Worm (Caenorhabditis elegans) whole organism, L1 larva: ENCODE measurements around the gene F40F9.10.

ENCODE experiments used
- C16A3.4 ChIP-seq: fragments of 150-350 bp; optimal IDR thresholded peaks from 2 replicates; lab custom pipeline; 2014; ENCODE audit warnings: missing biosample characterization, missing genetic modification characterization
- aha-1 ChIP-seq: fragments of 150-350 bp; optimal IDR thresholded peaks from 2 replicates; lab custom pipeline; 2014; ENCODE audit warnings: missing biosample characterization, missing genetic modification characterization
- aly-2 ChIP-seq: fragments of 150-350 bp; optimal IDR thresholded peaks from 2 replicates; lab custom pipeline; 2014; ENCODE audit warnings: missing biosample characterization, missing genetic modification characterization
- ama-1 ChIP-seq: fragments of 150-350 bp; optimal IDR thresholded peaks from 2 replicates; lab custom pipeline; 2014
- blmp-1 ChIP-seq: fragments of 150-350 bp; optimal IDR thresholded peaks from 2 replicates; lab custom pipeline; 2014; ENCODE audit warnings: missing biosample characterization, missing genetic modification characterization
- ceh-90 ChIP-seq: sonication (generic microtip); optimal IDR thresholded peaks from 2 replicates; lab custom pipeline; 2016; ENCODE audit warnings: missing genetic modification characterization, missing compliant biosample characterization
- ces-1 ChIP-seq: fragments of 150-350 bp; optimal IDR thresholded peaks from 2 replicates; lab custom pipeline; 2014; ENCODE audit warnings: missing biosample characterization, missing genetic modification reagents, missing genetic modification characterization
- dpl-1 ChIP-seq, 3 experiments: fragments of 150-350 bp in 2 of 3; sonication (generic microtip) in 1 of 3; optimal IDR thresholded peaks; 2 replicates each; lab custom pipeline; 2014 to 2017; ENCODE audit warnings: missing biosample characterization in 3 of 3, missing genetic modification characterization in 3 of 3, missing genetic modification reagents in 3 of 3
- dsc-1 ChIP-seq: sonication (generic microtip); optimal IDR thresholded peaks from 2 replicates; lab custom pipeline; 2016; ENCODE audit warnings: mild to moderate bottlenecking, missing genetic modification characterization, missing compliant biosample characterization
- efl-1 ChIP-seq, 4 experiments: fragments of 150-350 bp; optimal IDR thresholded peaks in 3 of 4; peaks in 1 of 4; 1 replicate in 1 of 4; 2 replicates in 3 of 4; lab custom pipeline; 2014; ENCODE audit warnings: missing biosample characterization in 2 of 4, missing genetic modification characterization in 2 of 4, missing genetic modification reagents in 2 of 4
- egl-13 ChIP-seq: sonication (generic microtip); optimal IDR thresholded peaks from 2 replicates; lab custom pipeline; 2016; ENCODE audit warnings: missing genotype, missing genetic modification reagents, missing genetic modification characterization, missing compliant biosample characterization
- egl-27 ChIP-seq, 2 experiments: fragments of 150-350 bp in 1 of 2; sonication (generic microtip); optimal IDR thresholded peaks; 3 replicates each; lab custom pipeline; 2017 to 2018; ENCODE audit warnings: missing biosample characterization in 2 of 2, missing genetic modification characterization in 2 of 2, missing genetic modification reagents in 2 of 2
- elt-2 ChIP-seq: sonication (generic microtip); optimal IDR thresholded peaks from 2 replicates; lab custom pipeline; 2016; ENCODE audit warnings: missing genetic modification characterization, mild to moderate bottlenecking, inconsistent platforms, missing compliant biosample characterization, missing genetic modification reagents
- fkh-4 ChIP-seq: sonication (generic microtip); optimal IDR thresholded peaks from 2 replicates; lab custom pipeline; 2016; ENCODE audit warnings: missing compliant biosample characterization, missing genetic modification characterization, borderline replicate concordance
- fkh-8 ChIP-seq: sonication (generic microtip); optimal IDR thresholded peaks from 2 replicates; lab custom pipeline; 2016; ENCODE audit warnings: mild to moderate bottlenecking, missing genetic modification characterization, missing compliant biosample characterization
- hlh-17 ChIP-seq: fragments of 200-800 bp; sonication (Bioruptor generic); optimal IDR thresholded peaks from 2 replicates; lab custom pipeline; 2018; ENCODE audit warnings: missing genetic modification characterization, mild to moderate bottlenecking, missing compliant biosample characterization, moderate library complexity, borderline replicate concordance
- hpl-2 ChIP-seq: fragments of 150-350 bp; optimal IDR thresholded peaks from 2 replicates; lab custom pipeline; 2014; ENCODE audit warnings: missing biosample characterization, missing genetic modification reagents, missing genetic modification characterization
- lin-14 ChIP-seq: fragments of 200-800 bp; sonication (Bioruptor generic); optimal IDR thresholded peaks from 2 replicates; lab custom pipeline; 2018; ENCODE audit warnings: mild to moderate bottlenecking, missing genetic modification characterization, moderate library complexity, missing compliant biosample characterization
- lin-35 ChIP-seq, 2 experiments: fragments of 150-350 bp; optimal IDR thresholded peaks; 2 replicates each; lab custom pipeline; 2014; ENCODE audit warnings: missing biosample characterization in 2 of 2, missing genetic modification characterization in 2 of 2, missing genetic modification reagents in 2 of 2
- lin-39 ChIP-seq: fragments of 150-350 bp; optimal IDR thresholded peaks from 2 replicates; lab custom pipeline; 2014; ENCODE audit warnings: missing biosample characterization, missing genetic modification reagents, missing genetic modification characterization
- mab-9 ChIP-seq: fragments of 200-800 bp; sonication (Bioruptor generic); IDR thresholded peaks from 2 replicates; pipeline ENCODE4 v1.3.6; 2022; ENCODE audit warnings: missing genetic modification reagents, missing genetic modification characterization, missing compliant biosample characterization
- nhr-19 ChIP-seq: fragments of 200-800 bp; sonication (Bioruptor generic); conservative IDR thresholded peaks from 2 replicates; pipeline ENCODE4 v1.3.6; 2022; ENCODE audit warnings: missing genetic modification characterization, missing compliant biosample characterization
- nhr-237 ChIP-seq: fragments of 150-350 bp; optimal IDR thresholded peaks from 2 replicates; lab custom pipeline; 2014; ENCODE audit warnings: missing biosample characterization, missing genetic modification characterization
- nhr-28 ChIP-seq: fragments of 150-350 bp; optimal IDR thresholded peaks from 2 replicates; lab custom pipeline; 2014; ENCODE audit warnings: missing biosample characterization, missing genetic modification characterization
- nhr-47 ChIP-seq: sonication (generic microtip); optimal IDR thresholded peaks from 2 replicates; lab custom pipeline; 2016; ENCODE audit warnings: mild to moderate bottlenecking, missing genetic modification characterization, moderate library complexity, missing compliant biosample characterization
- nhr-71 ChIP-seq: sonication (generic microtip); optimal IDR thresholded peaks from 2 replicates; lab custom pipeline; 2016; ENCODE audit warnings: mild to moderate bottlenecking, missing genetic modification characterization, moderate library complexity, missing compliant biosample characterization
- nhr-76 ChIP-seq: sonication (generic microtip); optimal IDR thresholded peaks from 2 replicates; lab custom pipeline; 2017; ENCODE audit warnings: missing biosample characterization, missing genetic modification characterization
- nhr-77 ChIP-seq: fragments of 150-350 bp; optimal IDR thresholded peaks from 2 replicates; lab custom pipeline; 2014; ENCODE audit warnings: missing biosample characterization, missing genetic modification characterization
- pag-3 ChIP-seq: sonication (generic microtip); optimal IDR thresholded peaks from 2 replicates; lab custom pipeline; 2017; ENCODE audit warnings: missing genetic modification characterization, mild to moderate bottlenecking, missing compliant biosample characterization, antibody characterized with exemption, borderline replicate concordance; ENCODE audit not compliant: insufficient read depth
- pqm-1 ChIP-seq: sonication (generic microtip); optimal IDR thresholded peaks from 3 replicates; lab custom pipeline; 2017; ENCODE audit warnings: missing biosample characterization, missing genetic modification characterization
- skn-1 ChIP-seq: fragments of 150-350 bp; optimal IDR thresholded peaks from 2 replicates; lab custom pipeline; 2014; ENCODE audit warnings: missing biosample characterization, missing genetic modification characterization
- snpc-4 ChIP-seq: fragments of 150-350 bp; optimal IDR thresholded peaks from 2 replicates; lab custom pipeline; 2014; ENCODE audit warnings: missing biosample characterization, missing genetic modification characterization
- snu-23 ChIP-seq: sonication (generic microtip); optimal IDR thresholded peaks from 2 replicates; lab custom pipeline; 2016; ENCODE audit warnings: missing genetic modification characterization, missing compliant biosample characterization
- sptf-1 ChIP-seq: fragments of 150-350 bp; optimal IDR thresholded peaks from 2 replicates; lab custom pipeline; 2014; ENCODE audit warnings: missing biosample characterization, missing genetic modification characterization
- sup-37 ChIP-seq: fragments of 200-800 bp; sonication (Bioruptor generic); optimal IDR thresholded peaks from 2 replicates; lab custom pipeline; 2018; ENCODE audit warnings: mild to moderate bottlenecking, missing genetic modification characterization, missing compliant biosample characterization
- swsn-7 ChIP-seq: sonication (generic microtip); optimal IDR thresholded peaks from 2 replicates; lab custom pipeline; 2016; ENCODE audit warnings: missing genetic modification characterization, missing compliant biosample characterization
- tbx-2 ChIP-seq: sonication (generic microtip); optimal IDR thresholded peaks from 2 replicates; lab custom pipeline; 2016; ENCODE audit warnings: missing genetic modification characterization, missing compliant biosample characterization
- unc-62 ChIP-seq: fragments of 150-350 bp; optimal IDR thresholded peaks from 2 replicates; lab custom pipeline; 2014; ENCODE audit warnings: missing biosample characterization, missing genetic modification reagents, missing genetic modification characterization
- unc-98 ChIP-seq: fragments of 200-800 bp; sonication (Bioruptor generic); IDR thresholded peaks from 2 replicates; pipeline ENCODE4 v1.3.6; 2022; ENCODE audit warnings: missing genetic modification characterization, missing compliant biosample characterization
- zag-1 ChIP-seq: fragments of 150-350 bp; optimal IDR thresholded peaks from 2 replicates; lab custom pipeline; 2014; ENCODE audit warnings: missing biosample characterization, missing genetic modification characterization
- ztf-11 ChIP-seq, 2 experiments: sonication (generic microtip); optimal IDR thresholded peaks; 2 replicates each; lab custom pipeline; 2016 to 2017; ENCODE audit warnings: missing genetic modification characterization in 2 of 2, missing biosample characterization in 1 of 2, missing compliant biosample characterization in 1 of 2
- ztf-4 ChIP-seq: fragments of 150-350 bp; optimal IDR thresholded peaks from 2 replicates; lab custom pipeline; 2014; ENCODE audit warnings: missing biosample characterization, missing genetic modification characterization

Gene F40F9.10

DNA sequence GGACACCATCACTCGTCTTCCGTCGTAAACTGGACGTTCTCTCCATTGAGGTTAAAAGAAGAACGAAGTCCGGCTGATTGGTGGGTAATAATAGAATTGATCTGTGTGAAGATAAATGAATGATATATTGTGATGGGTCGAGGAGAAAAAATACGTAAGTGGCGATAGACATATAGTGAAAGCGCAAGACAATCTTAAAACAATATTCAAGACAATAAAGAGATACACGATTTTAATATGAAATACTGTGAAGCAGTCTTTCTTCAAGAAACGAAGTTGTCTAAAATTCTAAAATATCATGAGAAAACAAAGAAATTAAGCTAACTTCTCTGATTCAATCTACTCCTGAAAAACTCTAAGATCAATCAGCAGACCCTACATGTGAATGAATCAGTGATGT, at the start of gene F40F9.10:
F40F9.10 (minus strand) TSS at position 101 of the 400 bp plus-strand sequence.
- TF ChIP-seq pag-3 (tag; lab: Kevin White, UChicago) (no peak), dpl-1 (GFP tag; optimal IDR thresholded peaks at IDR 0.05; lab: Kevin White, UChicago) (no peak)

DNA sequence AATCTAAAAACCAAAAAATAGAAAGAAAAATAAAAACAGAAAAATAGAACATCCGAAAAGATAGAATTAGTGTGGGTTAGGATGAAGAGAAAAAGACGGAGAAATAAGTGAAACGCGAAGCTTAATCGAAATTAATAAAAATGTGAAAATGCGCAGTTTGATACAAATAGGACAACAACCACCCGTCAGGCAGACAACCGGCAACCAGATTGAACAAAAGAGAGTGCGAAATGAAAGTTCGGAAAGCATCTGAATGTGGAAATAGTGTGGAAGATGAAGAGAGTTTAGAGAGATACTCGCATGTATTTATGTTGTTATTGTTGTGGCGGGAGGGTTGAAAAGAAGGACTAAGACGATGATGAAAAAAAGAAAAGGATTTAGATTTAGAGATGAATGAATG, 45.0 kb upstream of the F40F9.10 start:
- TF ChIP-seq blmp-1 (tag; lab: Kevin White, UChicago) (peak; percentile 96), unc-98 (GFP tag; lab: Robert Waterston, UW) (no peak), hpl-2 (GFP tag; lab: Kevin White, UChicago) (no peak), lin-14 (GFP tag; lab: Kevin White, UChicago) (peak; percentile 62), nhr-28 (tag; lab: Kevin White, UChicago) (no peak), elt-2 (tag; lab: Kevin White, UChicago) (no peak)

DNA sequence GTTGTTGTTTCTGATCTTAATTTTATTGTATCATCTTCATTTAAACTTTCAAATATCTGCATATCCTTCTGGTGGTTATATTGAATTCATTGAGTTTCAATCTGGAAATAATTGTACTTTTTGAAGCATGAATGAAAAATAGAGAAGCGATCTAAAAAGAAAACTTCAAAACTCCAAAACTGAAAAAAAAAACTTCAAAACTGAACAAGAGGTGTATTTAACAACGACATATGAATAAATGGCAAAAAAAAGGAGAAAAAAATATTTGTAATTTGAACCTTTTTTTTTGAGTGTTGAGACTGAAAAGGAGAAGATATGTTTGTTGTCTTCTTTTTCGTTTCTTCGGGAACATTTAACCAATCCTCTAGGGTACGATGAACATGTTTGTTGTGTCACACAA, 44.5 kb upstream of the F40F9.10 start, which contains the start of gene F58E6.11:
F58E6.11 (minus strand) TSS at position 101 of the 400 bp plus-strand sequence.
- TF ChIP-seq nhr-77 (tag; lab: Kevin White, UChicago) (no peak), elt-2 (tag; lab: Kevin White, UChicago) (no peak), egl-13 (tag; lab: Kevin White, UChicago) (no peak), aha-1 (tag; lab: Kevin White, UChicago) (no peak), nhr-47 (tag; lab: Kevin White, UChicago) (no peak), zag-1 (tag; lab: Kevin White, UChicago) (no peak), lin-35 (GFP tag; optimal IDR thresholded peaks at IDR 0.05; lab: Kevin White, UChicago) (no peak), mab-9 (GFP tag; lab: Robert Waterston, UW) (no peak), aly-2 (tag; lab: Kevin White, UChicago) (no peak), nhr-76 (tag; lab: Kevin White, UChicago) (no peak), ama-1 (lab: Kevin White, UChicago) (no peak), ztf-4 (tag; lab: Kevin White, UChicago) (no peak), ces-1 (no peak), fkh-4 (no peak)

DNA sequence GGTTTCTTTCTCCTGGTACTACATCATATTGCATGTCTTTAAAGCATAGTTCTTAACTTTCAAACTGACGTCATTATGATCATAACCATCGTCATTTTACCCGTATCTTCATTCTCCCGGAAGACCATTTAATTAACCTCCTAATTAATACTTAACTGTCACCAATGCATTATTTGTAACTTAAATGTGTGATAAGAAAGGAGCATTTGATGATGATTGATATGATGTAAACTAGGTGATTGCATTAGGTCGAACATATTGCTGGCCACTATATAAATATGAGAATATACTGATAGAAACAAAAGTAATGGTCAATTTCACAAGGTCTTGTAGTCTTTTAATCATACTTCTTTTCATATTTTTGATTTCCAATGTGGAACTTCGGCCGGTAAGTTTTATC, 42.8 kb upstream of the F40F9.10 start, which contains the start of gene hrg-3:
hrg-3 (plus strand) TSS at position 227 of the 400 bp plus-strand sequence.
- TF ChIP-seq hlh-17 (GFP tag; lab: Kevin White, UChicago) (no peak), elt-2 (tag; lab: Kevin White, UChicago) (peak; percentile 87), nhr-237 (tag; lab: Kevin White, UChicago) (no peak), sptf-1 (tag; lab: Kevin White, UChicago) (no peak), pqm-1 (peak; percentile 2)

DNA sequence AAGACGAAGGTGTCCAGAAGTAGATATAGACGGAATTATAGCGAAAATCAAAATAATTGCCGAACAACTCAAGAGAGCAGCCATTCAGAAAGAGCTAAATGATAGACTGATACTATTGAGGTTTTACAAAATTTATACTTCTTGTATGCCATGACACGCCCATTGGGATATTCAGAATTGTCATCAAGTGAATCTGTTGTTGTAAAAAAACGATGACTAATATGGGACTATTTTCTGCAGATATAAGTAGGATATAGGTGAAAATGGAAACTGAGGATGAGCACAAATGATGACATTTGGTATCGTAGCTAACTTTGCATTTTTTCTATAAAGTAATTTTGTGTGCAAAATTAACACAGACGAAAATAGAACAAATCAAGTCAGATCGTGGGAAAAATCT, 42.3 kb upstream of the F40F9.10 start, which contains the start of gene F58E6.8:
F58E6.8 (minus strand) TSS at position 101 of the 400 bp plus-strand sequence.
- no peak for TF ChIP-seq nhr-28 (tag; lab: Kevin White, UChicago)
- TF ChIP-seq swsn-7 (tag; lab: Kevin White, UChicago) = no peak
- no peak for TF ChIP-seq pag-3 (tag; lab: Kevin White, UChicago)
- no peak for TF ChIP-seq sup-37 (GFP tag; lab: Kevin White, UChicago)

DNA sequence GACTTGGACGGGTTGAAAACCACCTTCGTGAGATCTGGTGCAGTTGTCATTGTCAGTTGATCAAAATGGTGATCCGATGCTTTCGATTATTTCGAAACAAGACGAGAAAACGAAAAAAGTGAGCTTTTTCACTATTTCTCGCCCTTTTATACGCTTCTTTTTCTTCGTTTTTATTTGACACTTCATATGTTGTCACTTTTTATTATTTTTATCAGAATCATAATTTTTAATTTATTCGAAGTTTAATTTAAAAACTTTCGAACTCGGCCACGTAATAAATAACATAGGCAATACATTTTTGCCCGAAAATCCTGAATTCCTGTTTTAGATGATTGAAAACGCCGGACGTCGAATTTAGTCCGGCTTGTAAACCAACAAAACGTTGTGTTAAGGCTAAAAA, 41.0 kb upstream of the F40F9.10 start, which contains the start of gene F58E6.5:
F58E6.5 (minus strand) TSS at position 101 of the 400 bp plus-strand sequence.
- TF ChIP-seq tbx-2 (tag; lab: Kevin White, UChicago) (no peak), snpc-4 (tag; lab: Kevin White, UChicago) (no peak), egl-27 (tag; optimal IDR thresholded peaks at IDR 0.05; lab: Kevin White, UChicago) (no peak), hlh-17 (GFP tag; lab: Kevin White, UChicago) (no peak), nhr-19 (GFP tag; lab: Robert Waterston, UW) (no peak), dsc-1 (no peak), nhr-28 (tag; lab: Kevin White, UChicago) (no peak), lin-39 (no peak), ztf-11 (tag; optimal IDR thresholded peaks at IDR 0.05; lab: Kevin White, UChicago) (no peak), skn-1 (tag; lab: Kevin White, UChicago) (no peak), efl-1 (optimal IDR thresholded peaks at IDR 0.05; lab: Kevin White, UChicago) (no peak), efl-1 (GFP tag; optimal IDR thresholded peaks at IDR 0.05 in 1 of 2; lab: Kevin White, UChicago) (no peak), ceh-90 (tag; lab: Kevin White, UChicago) (no peak), nhr-47 (tag; lab: Kevin White, UChicago) (no peak), ztf-4 (tag; lab: Kevin White, UChicago) (no peak), nhr-71 (tag; lab: Kevin White, UChicago) (no peak), C16A3.4 (tag; lab: Kevin White, UChicago) (no peak), nhr-76 (tag; lab: Kevin White, UChicago) (no peak), unc-62 (GFP tag; lab: Kevin White, UChicago) (no peak), snu-23 (GFP tag; lab: Kevin White, UChicago) (no peak), fkh-8 (tag; lab: Kevin White, UChicago) (no peak)
